Worm (Caenorhabditis elegans) whole organism, L3 larva: ENCODE results near the gene gar-3.

ENCODE experiments used
- ceh-82 ChIP-seq: fragments of 150-350 bp; optimal IDR thresholded peaks from 2 replicates; lab custom pipeline; 2014; ENCODE audit warnings: missing biosample characterization, missing genetic modification characterization
- elt-3 ChIP-seq, 3 experiments: fragments of 150-350 bp in 1 of 3; sonication (generic microtip) in 2 of 3; optimal IDR thresholded peaks; 2 replicates in 2 of 3; 4 replicates in 1 of 3; lab custom pipeline; 2014 to 2017; ENCODE audit warnings: missing biosample characterization in 3 of 3, missing genetic modification characterization in 3 of 3
- fkh-10 ChIP-seq: sonication (generic microtip); optimal IDR thresholded peaks from 2 replicates; lab custom pipeline; 2017; ENCODE audit warnings: missing biosample characterization, missing genetic modification reagents, missing genetic modification characterization
- lin-15B ChIP-seq: fragments of 150-350 bp; optimal IDR thresholded peaks from 2 replicates; lab custom pipeline; 2014; ENCODE audit warnings: missing biosample characterization, missing genetic modification characterization
- mml-1 ChIP-seq: fragments of 150-350 bp; sonication (generic microtip); optimal IDR thresholded peaks from 3 replicates; lab custom pipeline; 2014; ENCODE audit warnings: missing biosample characterization, missing genetic modification characterization
- nhr-12 ChIP-seq: fragments of 150-350 bp; optimal IDR thresholded peaks from 2 replicates; lab custom pipeline; 2014; ENCODE audit warnings: missing biosample characterization, missing genetic modification characterization
- nhr-76 ChIP-seq: fragments of 150-350 bp; sonication (generic microtip); optimal IDR thresholded peaks from 5 replicates; lab custom pipeline; 2014; ENCODE audit warnings: missing biosample characterization, missing genetic modification characterization
- unc-39 ChIP-seq: sonication (generic microtip); optimal IDR thresholded peaks from 4 replicates; lab custom pipeline; 2017; ENCODE audit warnings: missing biosample characterization, missing genetic modification characterization
- unc-62 ChIP-seq: fragments of 150-350 bp; sonication (generic microtip); optimal IDR thresholded peaks from 4 replicates; lab custom pipeline; 2014; ENCODE audit warnings: missing biosample characterization, missing genetic modification reagents, missing genetic modification characterization
- ztf-4 ChIP-seq: fragments of 150-350 bp; optimal IDR thresholded peaks from 2 replicates; lab custom pipeline; 2014; ENCODE audit warnings: missing biosample characterization, missing genetic modification characterization

DNA sequence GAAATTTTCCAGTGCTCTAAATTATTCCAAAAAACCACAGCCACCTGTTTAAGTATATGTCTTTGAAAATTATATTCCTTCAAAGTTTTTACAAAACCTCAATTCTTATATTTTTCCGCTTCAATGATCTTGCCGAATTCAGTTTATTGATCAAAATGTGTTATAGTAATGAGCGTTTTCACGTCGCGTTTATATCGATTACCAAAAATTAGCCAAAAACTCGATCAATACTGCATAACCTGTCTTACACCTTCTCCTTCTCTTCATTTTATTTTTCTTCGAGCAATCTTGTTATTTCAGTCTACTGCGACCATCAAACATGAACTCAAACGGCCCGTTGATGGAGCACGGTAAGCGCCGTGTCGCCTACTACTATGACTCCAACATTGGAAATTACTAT, 54.4 kb downstream of the gar-3 start, which contains the start of gene hda-1:
- TF ChIP-seq ceh-82 (tag; lab: Kevin White, UChicago) (no peak), lin-15B (no peak), nhr-76 (tag; lab: Kevin White, UChicago) (no peak), unc-62 (GFP tag; lab: Kevin White, UChicago) (no peak), fkh-10 (GFP tag; lab: Kevin White, UChicago) (no peak), ztf-4 (tag; lab: Kevin White, UChicago) (no peak), unc-39 (tag; lab: Kevin White, UChicago) (no peak), elt-3 (tag; optimal IDR thresholded peaks at IDR 0.05; lab: Kevin White, UChicago) (no peak), nhr-12 (tag; lab: Kevin White, UChicago) (no peak), mml-1 (tag; lab: Kevin White, UChicago) (no peak)
